Worm (Caenorhabditis elegans) whole organism, L2 larva: Measurements from ENCODE around the gene pap-1.

Experiments
- F13H6.1 ChIP-seq: sonication (generic microtip); optimal IDR thresholded peaks from 2 replicates; lab custom pipeline; 2016; ENCODE audit warnings: missing genetic modification characterization, missing compliant biosample characterization
- ama-1 ChIP-seq: fragments of 150-350 bp; optimal IDR thresholded peaks from 2 replicates; lab custom pipeline; 2018; ENCODE audit warnings: inconsistent platforms
- blmp-1 ChIP-seq: sonication (generic microtip); optimal IDR thresholded peaks from 2 replicates; lab custom pipeline; 2017; ENCODE audit warnings: missing genetic modification characterization, mild to moderate bottlenecking, missing compliant biosample characterization, antibody characterized with exemption, moderate library complexity; ENCODE audit not compliant: insufficient read depth
- ceh-82 ChIP-seq: fragments of 150-350 bp; optimal IDR thresholded peaks from 2 replicates; lab custom pipeline; 2014; ENCODE audit warnings: missing biosample characterization, missing genetic modification characterization
- egl-27 ChIP-seq: sonication (generic microtip); optimal IDR thresholded peaks from 3 replicates; lab custom pipeline; 2017; ENCODE audit warnings: missing biosample characterization, missing genetic modification reagents, missing genetic modification characterization
- elt-1 ChIP-seq: fragments of 150-350 bp; optimal IDR thresholded peaks from 2 replicates; lab custom pipeline; 2014; ENCODE audit warnings: missing biosample characterization, missing genetic modification characterization
- mdl-1 ChIP-seq, 2 experiments: fragments of 150-350 bp in 1 of 2; sonication (generic microtip) in 1 of 2; optimal IDR thresholded peaks; 2 replicates each; lab custom pipeline; 2017; ENCODE audit warnings: missing biosample characterization in 2 of 2, missing genetic modification characterization in 2 of 2
- nhr-237 ChIP-seq: fragments of 150-350 bp; optimal IDR thresholded peaks from 2 replicates; lab custom pipeline; 2014; ENCODE audit warnings: missing biosample characterization, missing genetic modification characterization
- zag-1 ChIP-seq: fragments of 150-350 bp; optimal IDR thresholded peaks from 2 replicates; lab custom pipeline; 2014; ENCODE audit warnings: missing biosample characterization, missing genetic modification characterization
- ztf-4 ChIP-seq: fragments of 150-350 bp; optimal IDR thresholded peaks from 2 replicates; lab custom pipeline; 2014; ENCODE audit warnings: missing biosample characterization, missing genetic modification characterization

- TF ChIP-seq ama-1 (lab: Kevin White, UChicago) (no peak), ceh-82 (no peak), mdl-1 (tag; optimal IDR thresholded peaks at IDR 0.05; lab: Kevin White, UChicago) (no peak), nhr-237 (no peak), ztf-4 (tag; lab: Kevin White, UChicago) (no peak), elt-1 (tag; lab: Kevin White, UChicago) (no peak), blmp-1 (no peak), zag-1 (tag; lab: Kevin White, UChicago) (no peak), egl-27 (no peak), F13H6.1 (no peak)
These were observed 6.6 kb upstream of the pap-1 start for ce11 chrV:10435198-10435597.
